Worm (Caenorhabditis elegans) whole organism, midembryonic: ENCODE data around the gene T21B10.4.

Experiments used
- cog-1 ChIP-seq: sonication (generic microtip); optimal IDR thresholded peaks from 2 replicates; lab custom pipeline; 2016; ENCODE audit warnings: missing genetic modification characterization, missing compliant biosample characterization
- flt-1 ChIP-seq: fragments of 200-800 bp; sonication (Bioruptor generic); IDR thresholded peaks from 2 replicates; pipeline ENCODE4 v1.3.6; 2022; ENCODE audit warnings: missing genetic modification characterization, missing compliant biosample characterization
- klf-2 ChIP-seq: fragments of 200-800 bp; sonication (Bioruptor generic); conservative IDR thresholded peaks from 2 replicates; pipeline ENCODE4 v1.3.6; 2022; ENCODE audit warnings: missing genetic modification reagents, missing genetic modification characterization, missing compliant biosample characterization
- tab-1 ChIP-seq: fragments of 200-800 bp; sonication (Bioruptor generic); IDR thresholded peaks from 2 replicates; pipeline ENCODE4 v1.3.6; 2022; ENCODE audit warnings: missing genetic modification characterization, missing compliant biosample characterization
- ztf-23 ChIP-seq: fragments of 200-800 bp; sonication (Bioruptor generic); IDR thresholded peaks from 2 replicates; pipeline ENCODE4 v1.3.6; 2022; ENCODE audit warnings: missing genetic modification reagents, missing genetic modification characterization, missing compliant biosample characterization
- ztf-29 ChIP-seq: fragments of 200-800 bp; sonication (Bioruptor generic); IDR thresholded peaks from 2 replicates; pipeline ENCODE4 v1.3.6; 2022; ENCODE audit warnings: missing genetic modification reagents, missing genetic modification characterization, missing compliant biosample characterization

DNA sequence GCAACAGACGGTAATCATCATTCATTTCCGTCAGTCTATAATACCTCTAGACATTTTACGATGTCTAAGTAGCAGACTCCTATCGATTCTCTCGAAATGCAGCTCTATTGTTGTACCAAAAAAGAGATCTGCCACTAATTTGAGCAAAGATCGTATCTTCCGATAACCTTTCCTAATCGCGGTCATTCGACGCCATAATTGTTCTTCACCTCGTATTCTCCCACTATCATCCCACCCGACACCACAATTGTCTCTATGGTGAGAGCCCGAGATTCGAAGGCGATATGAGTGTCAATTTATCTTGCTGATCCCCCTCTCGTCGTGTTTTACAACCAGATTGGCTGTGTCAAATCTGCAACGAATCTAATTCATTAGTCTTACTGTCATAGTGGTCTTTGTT is 45.3 kb upstream of the T21B10.4 start:
- TF ChIP-seq ztf-29 (GFP tag; lab: Robert Waterston, UW) (no peak), flt-1 (GFP tag; lab: Robert Waterston, UW) (no peak), ztf-23 (GFP tag; lab: Robert Waterston, UW) (no peak), tab-1 (GFP tag; lab: Robert Waterston, UW) (no peak), klf-2 (GFP tag; lab: Robert Waterston, UW) (no peak), cog-1 (tag; lab: Kevin White, UChicago) (no peak)
